Fruit fly (Drosophila melanogaster): ENCODE measurements around the gene sowah.

sowah gene

DNA sequence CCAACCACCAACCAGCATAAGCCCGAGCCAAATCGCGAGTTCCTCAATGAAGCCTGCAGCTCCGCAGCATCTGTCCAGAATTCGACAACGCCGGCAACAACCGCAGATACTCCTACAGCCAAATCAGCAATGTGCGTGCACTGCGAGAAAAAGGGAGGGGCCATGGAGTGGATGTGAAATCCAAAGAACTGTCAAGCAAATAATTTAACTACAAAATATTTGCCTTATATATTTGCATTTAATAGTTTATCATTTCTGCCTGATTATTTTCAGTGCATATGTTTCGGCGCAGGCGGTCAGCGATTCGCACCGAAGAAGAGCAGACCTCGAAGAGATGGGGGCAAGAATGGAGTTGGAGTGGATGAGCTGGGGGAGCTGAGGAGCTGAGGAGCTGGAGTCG, 20.7 kb downstream of the sowah start (continued):
- peak; percentile 85 for TF ChIP-seq Met (GFP tag; optimal IDR thresholded peaks at IDR 0.05)
- TF ChIP-seq CG6854 (GFP tag; optimal IDR thresholded peaks at IDR 0.05), result peak; percentile 66
- no peak for TF ChIP-seq Eip93F (GFP tag; optimal IDR thresholded peaks at IDR 0.05)
- peak; percentile 83 for TF ChIP-seq esn (GFP tag; optimal IDR thresholded peaks at IDR 0.05)
- peak; percentile 80 for TF ChIP-seq eg (GFP tag; IDR thresholded peaks at IDR 0.05)
- peak; percentile 80 for TF ChIP-seq Sox102F (GFP tag; optimal IDR thresholded peaks at IDR 0.05)
- TF ChIP-seq net (GFP tag; optimal IDR thresholded peaks at IDR 0.05), result peak; percentile 55
- peak; percentile 69 for TF ChIP-seq CG34406 (GFP tag; optimal IDR thresholded peaks at IDR 0.05)
- TF ChIP-seq Smox (GFP tag; optimal IDR thresholded peaks at IDR 0.05), result peak; percentile 69
- TF ChIP-seq CG32006 (GFP tag; optimal IDR thresholded peaks at IDR 0.05), result peak; percentile 68
- TF ChIP-seq Eip78C (GFP tag), result peak; percentile 93
- TF ChIP-seq cyc (GFP tag; optimal IDR thresholded peaks at IDR 0.05), result peak; percentile 69
- TF ChIP-seq CG15336 (GFP tag; IDR thresholded peaks at IDR 0.05), result peak; percentile 67
- peak; percentile 17 for TF ChIP-seq dac (GFP tag; optimal IDR thresholded peaks at IDR 0.05)
- peak; percentile 42 for TF ChIP-seq CG16779 (tag; optimal IDR thresholded peaks at IDR 0.05)

- TF ChIP-seq svp (GFP tag) (peak; percentile 58), CG8319 (GFP tag; optimal IDR thresholded peaks at IDR 0.05) (no peak), Eip78C (GFP tag) (peak; percentile 74), CG11762 (GFP tag; optimal IDR thresholded peaks at IDR 0.05; ENCODE audit: insufficient read depth) (no peak)
These were observed 22.9 kb downstream of the sowah start for dm6 chr3L:12549471-12549870.

dm6 chr3L:12537123-12537522, 35.2 kb downstream of the sowah start, which contains the start of gene CG4069:
CG4069 (minus strand) TSS chr3L:12537315.
- TF ChIP-seq esn (GFP tag; optimal IDR thresholded peaks at IDR 0.05) (no peak), fkh (GFP tag; optimal IDR thresholded peaks at IDR 0.05) (peak; percentile 90)

DNA sequence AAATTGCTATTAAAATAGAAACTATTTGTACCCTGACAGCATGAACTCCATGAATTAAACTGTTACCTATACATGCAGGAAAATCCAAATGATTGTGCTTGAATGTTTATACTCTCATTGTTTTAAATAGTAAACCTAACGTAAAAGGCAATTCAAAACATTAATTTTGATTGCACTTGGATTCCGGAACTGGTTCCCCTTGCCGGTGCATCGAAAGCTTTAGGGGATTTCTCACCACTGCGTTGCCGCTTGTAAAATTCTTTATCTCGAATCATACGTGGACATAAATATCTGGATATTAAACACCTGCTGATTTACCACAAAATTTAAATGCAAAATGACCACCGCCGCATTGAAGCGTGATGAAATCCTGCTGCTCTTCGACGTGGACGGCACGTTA, 38.0 kb downstream of the sowah start, which contains the start of gene Pmm2:
Pmm2 (plus strand) TSS at position 273 of the 400 bp plus-strand sequence.
- peak; percentile 63 for TF ChIP-seq Eip78C (GFP tag)
- peak; percentile 9 for TF ChIP-seq dsx (GFP tag; optimal IDR thresholded peaks at IDR 0.05; ENCODE audit: poor library complexity, severe bottlenecking)
- no peak for TF ChIP-seq cyc (GFP tag; optimal IDR thresholded peaks at IDR 0.05)
- peak; percentile 2 for TF ChIP-seq esn (GFP tag; optimal IDR thresholded peaks at IDR 0.05)
- no peak for TF ChIP-seq CG10669 (GFP tag; optimal IDR thresholded peaks at IDR 0.05)
- peak; percentile 51 for TF ChIP-seq CG1621 (tag; optimal IDR thresholded peaks at IDR 0.05)

- TF ChIP-seq CG11762 (GFP tag; optimal IDR thresholded peaks at IDR 0.05; ENCODE audit: insufficient read depth), result peak; percentile 82
- no peak for TF ChIP-seq CG6808 (GFP tag; optimal IDR thresholded peaks at IDR 0.05)
- peak; percentile 40 for TF ChIP-seq fkh (GFP tag; optimal IDR thresholded peaks at IDR 0.05)
- peak; percentile 42 for TF ChIP-seq CG1621 (tag; optimal IDR thresholded peaks at IDR 0.05)
- no peak for TF ChIP-seq Eip75B (GFP tag; optimal IDR thresholded peaks at IDR 0.05)
- TF ChIP-seq cyc (GFP tag; optimal IDR thresholded peaks at IDR 0.05), result peak; percentile 85
- TF ChIP-seq acj6 (GFP tag; optimal IDR thresholded peaks at IDR 0.05), result no peak
- peak; percentile 89 for TF ChIP-seq CG3919 (GFP tag; optimal IDR thresholded peaks at IDR 0.05)
- TF ChIP-seq ss (GFP tag; optimal IDR thresholded peaks at IDR 0.05), result peak; percentile 28 to 57
- TF ChIP-seq CG16779 (tag; optimal IDR thresholded peaks at IDR 0.05), result no peak
- no peak for TF ChIP-seq CG10669 (GFP tag; optimal IDR thresholded peaks at IDR 0.05)
- no peak for TF ChIP-seq CG4318 (GFP tag; optimal IDR thresholded peaks at IDR 0.05)
- TF ChIP-seq Met (GFP tag; optimal IDR thresholded peaks at IDR 0.05), result peak; percentile 73
- TF ChIP-seq Hr4 (GFP tag; optimal IDR thresholded peaks at IDR 0.05), result no peak
- TF ChIP-seq salr (GFP tag; optimal IDR thresholded peaks at IDR 0.05), result no peak
- no peak for TF ChIP-seq achi (GFP tag; optimal IDR thresholded peaks at IDR 0.05)
- peak; percentile 95 for TF ChIP-seq Gug (GFP tag; IDR thresholded peaks at IDR 0.05)
- TF ChIP-seq CG6854 (GFP tag; optimal IDR thresholded peaks at IDR 0.05), result no peak
- TF ChIP-seq CG9139 (GFP tag; optimal IDR thresholded peaks at IDR 0.05), result peak; percentile 69
- no peak for TF ChIP-seq Ets21C (GFP tag; optimal IDR thresholded peaks at IDR 0.05)
- TF ChIP-seq dac (GFP tag; optimal IDR thresholded peaks at IDR 0.05), result no peak
- TF ChIP-seq lz (GFP tag; optimal IDR thresholded peaks at IDR 0.05), result peak; percentile 47
- no peak for TF ChIP-seq Sox102F (GFP tag; optimal IDR thresholded peaks at IDR 0.05)
- TF ChIP-seq net (GFP tag; optimal IDR thresholded peaks at IDR 0.05), result no peak
- peak; percentile 34 for TF ChIP-seq Eip93F (GFP tag; optimal IDR thresholded peaks at IDR 0.05)
- no peak for TF ChIP-seq fd85E (GFP tag; optimal IDR thresholded peaks at IDR 0.05)
- TF ChIP-seq esn (GFP tag; optimal IDR thresholded peaks at IDR 0.05), result peak; percentile 20
- TF ChIP-seq CG31627 (GFP tag; optimal IDR thresholded peaks at IDR 0.05), result no peak
- peak; percentile 43 for TF ChIP-seq CG15336 (GFP tag; IDR thresholded peaks at IDR 0.05)
- TF ChIP-seq fd59A (GFP tag; optimal IDR thresholded peaks at IDR 0.05), result no peak
- peak; percentile 95 for TF ChIP-seq eg (GFP tag; IDR thresholded peaks at IDR 0.05)
- peak; percentile 85 for TF ChIP-seq Lpt (GFP tag; optimal IDR thresholded peaks at IDR 0.05)
These were observed 38.8 kb downstream of the sowah start, which contains the start of the genes Tsf2 and CG34242 for dm6 chr3L:12533392-12534070. Tsf2 (minus strand) TSS chr3L:12533724. CG34242 (plus strand) TSS chr3L:12533996.

Data from whole organism, prepupa.